Fruit fly (Drosophila melanogaster): ENCODE measurements around the gene CG13919.

The CG13919 gene

dm6 chr3L:1602064-1602832, 43.0 kb upstream of the CG13919 start, which contains the start of gene CG12104 (continued):
- TF ChIP-seq pnt (GFP tag; optimal IDR thresholded peaks at IDR 0.05) (no peak), CG17802 (tag; optimal IDR thresholded peaks at IDR 0.05) (peak; percentile 64), ab (GFP tag; optimal IDR thresholded peaks at IDR 0.05) (no peak), CG14710 (tag; optimal IDR thresholded peaks at IDR 0.05) (peak; percentile 57), CG12155 (GFP tag; optimal IDR thresholded peaks at IDR 0.05) (no peak), bsh (GFP tag; optimal IDR thresholded peaks at IDR 0.05) (no peak), Max (GFP tag; optimal IDR thresholded peaks at IDR 0.05) (no peak), cg (GFP tag; optimal IDR thresholded peaks at IDR 0.05) (peak; percentile 79), CG7745 (tag; optimal IDR thresholded peaks at IDR 0.05) (no peak), inv (GFP tag; IDR thresholded peaks at IDR 0.05; ENCODE audit: partially characterized antibody) (no peak), CHES-1-like (GFP tag; optimal IDR thresholded peaks at IDR 0.05) (no peak), CG11560 (tag; IDR thresholded peaks at IDR 0.05) (no peak), Doc3 (GFP tag; IDR thresholded peaks at IDR 0.05; ENCODE audit: partially characterized antibody) (no peak), dm (GFP tag; optimal IDR thresholded peaks at IDR 0.05) (no peak), salm (tag; optimal IDR thresholded peaks at IDR 0.05) (no peak), CG12769 (tag; optimal IDR thresholded peaks at IDR 0.05) (no peak), MBD-R2 (GFP tag; IDR thresholded peaks at IDR 0.05) (peak; percentile 75), CG11696 (GFP tag; IDR thresholded peaks at IDR 0.05) (no peak), CG5953 (GFP tag; IDR thresholded peaks at IDR 0.05) (no peak), dpn (GFP tag; optimal IDR thresholded peaks at IDR 0.05) (no peak), sug (tag; optimal IDR thresholded peaks at IDR 0.05) (peak; percentile 91), Xbp1 (GFP tag; optimal IDR thresholded peaks at IDR 0.05) (no peak), CG14860 (GFP tag; IDR thresholded peaks at IDR 0.05; ENCODE audit: partially characterized antibody) (no peak), CG13894 (tag; optimal IDR thresholded peaks at IDR 0.05) (no peak), nom (GFP tag; optimal IDR thresholded peaks at IDR 0.05) (no peak), CG7928 (GFP tag; optimal IDR thresholded peaks at IDR 0.05) (no peak), sqz (GFP tag; optimal IDR thresholded peaks at IDR 0.05) (no peak), eyg (GFP tag; optimal IDR thresholded peaks at IDR 0.05) (no peak), ato (GFP tag; IDR thresholded peaks at IDR 0.05; ENCODE audit: partially characterized antibody) (no peak), kah (GFP tag; optimal IDR thresholded peaks at IDR 0.05) (no peak), Myb (GFP tag; optimal IDR thresholded peaks at IDR 0.05) (peak; percentile 82), NK7.1 (GFP tag; optimal IDR thresholded peaks at IDR 0.05) (no peak), HLH54F (GFP tag; optimal IDR thresholded peaks at IDR 0.05) (no peak), HmgZ (tag; optimal IDR thresholded peaks at IDR 0.05) (peak; percentile 38), Blimp-1 (GFP tag; optimal IDR thresholded peaks at IDR 0.05) (no peak), Sry-β (GFP tag; optimal IDR thresholded peaks at IDR 0.05) (peak; percentile 30), CG7357 (GFP tag; IDR thresholded peaks at IDR 0.05) (no peak), Optix (GFP tag; IDR thresholded peaks at IDR 0.05) (no peak), lab (GFP tag; optimal IDR thresholded peaks at IDR 0.05) (peak; percentile 42), crp (GFP tag; optimal IDR thresholded peaks at IDR 0.05) (peak in 1 of 2 experiments; percentile 53), Jarid2 (GFP tag; optimal IDR thresholded peaks at IDR 0.05) (no peak), CG9797 (GFP tag; optimal IDR thresholded peaks at IDR 0.05) (peak; percentile 74), Dref (GFP tag; IDR thresholded peaks at IDR 0.05) (no peak), CG4617 (GFP tag; optimal IDR thresholded peaks at IDR 0.05; ENCODE audit: borderline replicate concordance) (peak; percentile 68), CG6175 (GFP tag; IDR thresholded peaks at IDR 0.05) (no peak), cato (GFP tag; optimal IDR thresholded peaks at IDR 0.05; ENCODE audit: borderline replicate concordance) (no peak), CG1792 (GFP tag; optimal IDR thresholded peaks at IDR 0.05) (no peak), so (GFP tag; IDR thresholded peaks at IDR 0.05) (no peak), Hmr (GFP tag; optimal IDR thresholded peaks at IDR 0.05) (peak; percentile 51)
